Worm (Caenorhabditis elegans): ENCODE measurements around the gene F36G3.2.

Gene F36G3.2

ce11 chrX:9798530-9798929 lies 4.5 kb upstream of the F36G3.2 start, which contains the start of gene F36G3.3:
TSS of gene F36G3.3 (plus strand) at chrX:9798835.
- no peak for TF ChIP-seq W03F9.2 (tag; optimal IDR thresholded peaks at IDR 0.05)
- TF ChIP-seq him-1 (tag; optimal IDR thresholded peaks at IDR 0.05): no peak
- TF ChIP-seq dao-5 (tag; optimal IDR thresholded peaks at IDR 0.05): no peak

ce11 chrX:9796063-9796462 lies 2.0 kb upstream of the F36G3.2 start:
- TF ChIP-seq W03F9.2 (tag; optimal IDR thresholded peaks at IDR 0.05): no peak

ce11 chrX:9795579-9795978 lies 1.5 kb upstream of the F36G3.2 start:
- TF ChIP-seq him-1 (tag; optimal IDR thresholded peaks at IDR 0.05): no peak
- no peak for TF ChIP-seq W03F9.2 (tag; optimal IDR thresholded peaks at IDR 0.05)
- TF ChIP-seq dao-5 (tag; optimal IDR thresholded peaks at IDR 0.05): no peak

DNA sequence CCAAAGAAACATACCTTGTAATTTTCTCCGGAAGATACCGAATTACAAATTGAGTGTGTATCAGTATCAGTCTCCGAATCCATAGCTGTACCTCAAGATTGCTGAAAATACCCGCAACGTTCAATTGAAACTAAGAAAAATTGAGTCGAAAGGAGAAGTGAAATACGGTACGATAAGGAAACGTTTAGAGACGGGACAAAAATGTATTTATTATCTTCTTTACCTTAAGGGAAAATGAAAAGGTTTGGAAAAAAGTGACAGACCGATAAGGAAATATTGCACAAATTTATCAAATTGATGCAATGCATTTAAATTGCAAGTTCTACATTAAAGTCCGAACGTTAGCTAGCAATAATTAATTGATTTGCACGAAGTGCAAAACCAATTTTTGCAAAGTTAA lies 5.0 kb downstream of the F36G3.2 start, which contains the start of gene F36G3.1:
F36G3.1 (minus strand) TSS at position 101 of the 400 bp plus-strand sequence.
- no peak for TF ChIP-seq dao-5 (tag; optimal IDR thresholded peaks at IDR 0.05)
- TF ChIP-seq W03F9.2 (tag; optimal IDR thresholded peaks at IDR 0.05): no peak
- no peak for TF ChIP-seq him-1 (tag; optimal IDR thresholded peaks at IDR 0.05)

DNA sequence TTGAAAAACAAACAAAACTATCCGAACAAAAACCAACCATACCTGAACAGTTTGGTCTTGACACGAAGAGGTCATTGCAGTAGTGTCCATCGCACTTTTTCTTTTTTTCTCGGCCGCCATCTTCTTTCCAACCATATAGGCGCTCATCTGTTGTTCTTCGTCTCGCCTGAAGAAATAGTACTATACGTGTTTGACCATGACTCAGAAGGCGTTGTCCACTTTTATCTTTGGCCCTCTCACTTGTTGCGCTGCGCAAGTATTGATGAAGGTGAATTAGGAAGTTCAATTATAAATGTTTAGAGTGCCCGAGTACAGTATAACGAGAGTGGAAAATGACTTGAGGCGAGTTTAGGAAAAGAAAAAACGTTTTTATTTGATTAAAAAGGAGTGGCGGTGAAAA lies 8.2 kb downstream of the F36G3.2 start:
- TF ChIP-seq dao-5 (tag; optimal IDR thresholded peaks at IDR 0.05) (no peak), W03F9.2 (tag; optimal IDR thresholded peaks at IDR 0.05) (no peak), him-1 (tag; optimal IDR thresholded peaks at IDR 0.05) (no peak)

ce11 chrX:9782389-9782939 lies 11.6 kb downstream of the F36G3.2 start:
- TF ChIP-seq him-1 (tag; optimal IDR thresholded peaks at IDR 0.05): no peak
- TF ChIP-seq W03F9.2 (tag; optimal IDR thresholded peaks at IDR 0.05): no peak
- TF ChIP-seq dao-5 (tag; optimal IDR thresholded peaks at IDR 0.05): no peak

- no peak for TF ChIP-seq him-1 (tag; optimal IDR thresholded peaks at IDR 0.05)
- no peak for TF ChIP-seq dao-5 (tag; optimal IDR thresholded peaks at IDR 0.05)
- no peak for TF ChIP-seq W03F9.2 (tag; optimal IDR thresholded peaks at IDR 0.05)
Observed at ce11 chrX:9777481-9777880, 16.6 kb downstream of the F36G3.2 start, which contains the start of gene T09B9.5. TSS of gene T09B9.5 (plus strand) at chrX:9777781.

DNA sequence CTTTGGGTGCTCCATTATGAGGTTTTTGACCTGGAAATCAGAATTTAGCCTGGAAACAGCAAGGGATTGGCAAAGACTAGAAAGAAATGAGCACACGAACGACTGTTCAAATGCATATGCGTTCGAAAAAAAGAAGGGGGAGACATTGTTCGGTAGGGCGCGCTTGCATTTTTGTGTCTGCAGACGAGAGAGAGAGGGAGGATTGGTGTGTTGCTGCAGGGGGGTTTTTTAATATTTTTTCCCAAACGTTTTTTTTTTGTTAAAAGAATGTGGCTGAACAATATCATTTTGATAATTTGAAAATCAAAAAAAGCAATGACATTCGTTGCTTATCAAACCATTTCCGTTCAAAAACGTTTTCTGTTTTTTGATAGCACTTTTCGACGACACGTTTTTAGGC lies 19.8 kb downstream of the F36G3.2 start, which contains the start of gene T09B9.4:
T09B9.4 (minus strand) TSS at position 30 of the 400 bp plus-strand sequence.
- no peak for TF ChIP-seq him-1 (tag; optimal IDR thresholded peaks at IDR 0.05)
- no peak for TF ChIP-seq dao-5 (tag; optimal IDR thresholded peaks at IDR 0.05)
- TF ChIP-seq W03F9.2 (tag; optimal IDR thresholded peaks at IDR 0.05): no peak

DNA sequence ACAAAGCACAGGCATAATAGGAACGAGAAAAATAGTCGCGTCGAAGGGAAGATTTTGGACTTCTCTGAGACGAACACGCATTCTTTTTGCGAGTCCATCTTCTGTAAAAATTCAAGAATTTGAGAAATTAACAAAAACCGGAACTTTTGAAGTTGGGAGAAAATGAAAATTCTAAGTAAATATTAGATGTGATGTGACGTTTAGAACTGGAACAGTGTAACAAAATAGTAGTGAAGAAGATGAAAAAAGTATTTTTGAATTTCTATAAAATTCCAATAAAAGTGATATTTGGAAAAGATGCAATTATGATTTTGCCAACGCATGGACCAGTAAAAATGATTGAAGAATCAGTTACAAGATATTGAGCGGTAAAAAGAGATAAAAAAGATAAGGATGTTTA lies 29.3 kb downstream of the F36G3.2 start, which contains the start of gene slc-17.9:
slc-17.9 (minus strand) TSS at position 101 of the 400 bp plus-strand sequence.
- TF ChIP-seq W03F9.2 (tag; optimal IDR thresholded peaks at IDR 0.05) (no peak), dao-5 (tag; optimal IDR thresholded peaks at IDR 0.05) (no peak), him-1 (tag; optimal IDR thresholded peaks at IDR 0.05) (no peak)

DNA sequence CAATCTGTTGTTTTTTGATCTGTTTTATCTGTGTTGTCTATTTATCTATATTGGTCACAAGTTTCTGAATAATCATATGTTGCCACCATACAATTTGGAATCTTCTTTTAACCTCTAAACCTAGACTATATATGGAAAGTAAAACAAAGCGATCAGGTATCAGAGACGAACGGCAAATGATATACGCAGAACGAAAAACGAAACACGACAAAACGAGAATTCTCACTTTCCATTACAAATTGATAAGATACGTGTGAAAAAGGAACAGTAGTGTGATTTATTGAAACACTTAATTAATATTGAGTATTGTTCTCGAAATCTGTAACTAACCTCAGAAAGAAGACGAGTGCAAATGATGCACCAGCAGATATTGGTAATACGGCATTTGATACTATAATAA lies 30.2 kb downstream of the F36G3.2 start:
- TF ChIP-seq dao-5 (tag; optimal IDR thresholded peaks at IDR 0.05) (no peak), him-1 (tag; optimal IDR thresholded peaks at IDR 0.05) (no peak), W03F9.2 (tag; optimal IDR thresholded peaks at IDR 0.05) (no peak)

DNA sequence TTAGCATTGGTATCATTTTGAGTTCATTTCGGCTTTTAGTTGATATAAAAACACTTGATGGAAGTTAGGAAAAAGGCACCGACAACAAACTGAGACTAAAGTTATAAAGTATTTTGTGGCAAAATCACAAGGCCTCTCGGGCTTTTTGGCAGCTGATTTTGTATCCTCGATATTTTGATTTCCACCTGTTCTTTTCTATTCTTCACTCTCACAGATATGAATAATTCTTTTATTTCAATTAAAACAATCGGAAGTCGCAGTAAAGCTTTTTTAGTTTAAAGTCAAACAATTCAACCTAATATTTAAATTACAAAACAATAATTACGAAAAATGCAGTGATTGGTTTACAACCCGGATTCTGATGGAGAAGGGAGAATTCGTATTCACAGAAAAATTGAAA lies 32.8 kb downstream of the F36G3.2 start, which contains the start of gene T09B9.3:
T09B9.3 (minus strand) TSS at position 101 of the 400 bp plus-strand sequence.
- no peak for TF ChIP-seq W03F9.2 (tag; optimal IDR thresholded peaks at IDR 0.05)
- TF ChIP-seq him-1 (tag; optimal IDR thresholded peaks at IDR 0.05): no peak
- TF ChIP-seq dao-5 (tag; optimal IDR thresholded peaks at IDR 0.05): no peak

DNA sequence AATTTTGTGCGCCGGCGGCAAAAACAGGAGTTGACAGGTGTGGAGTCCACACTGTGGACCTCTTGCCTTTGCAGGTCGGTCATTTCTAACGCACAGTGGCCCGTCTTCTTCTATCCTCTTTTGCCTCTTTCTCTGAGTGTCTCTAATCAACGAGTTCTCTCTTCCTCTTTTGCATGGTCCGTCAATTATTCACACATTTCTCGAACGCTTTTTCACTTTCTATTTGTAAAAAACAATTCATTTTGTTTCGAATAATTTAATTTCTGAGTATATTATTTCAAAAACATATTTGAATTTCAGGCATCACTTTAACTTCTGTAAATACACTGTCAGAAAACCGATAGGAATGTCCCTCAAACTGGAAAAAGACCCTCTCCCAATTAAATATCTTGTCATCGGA lies 37.1 kb downstream of the F36G3.2 start, which contains the start of gene T09B9.1:
T09B9.1 (plus strand) TSS at position 301 of the 400 bp plus-strand sequence.
- TF ChIP-seq dao-5 (tag; optimal IDR thresholded peaks at IDR 0.05) (no peak), W03F9.2 (tag; optimal IDR thresholded peaks at IDR 0.05) (no peak), him-1 (tag; optimal IDR thresholded peaks at IDR 0.05) (no peak)

DNA sequence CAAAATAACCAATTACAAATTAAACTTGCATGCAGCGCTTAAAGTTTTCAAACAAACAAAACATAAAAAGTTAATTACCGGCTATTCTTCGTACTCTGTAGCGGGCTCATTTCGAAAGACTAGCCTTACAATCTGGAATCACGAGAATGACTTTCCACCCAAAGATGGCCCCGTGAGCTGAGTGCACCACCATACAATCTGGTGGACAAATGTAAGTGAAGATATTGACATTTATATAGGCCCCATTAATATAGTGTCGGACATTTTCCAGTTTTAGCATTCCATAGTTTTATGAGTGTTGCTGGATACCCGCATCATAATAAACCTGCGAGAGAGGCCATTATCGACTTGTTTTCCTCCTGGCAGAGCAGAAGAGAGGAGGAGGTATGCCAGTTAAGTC lies 39.5 kb downstream of the F36G3.2 start:
- TF ChIP-seq him-1 (tag; optimal IDR thresholded peaks at IDR 0.05): no peak
- no peak for TF ChIP-seq dao-5 (tag; optimal IDR thresholded peaks at IDR 0.05)

ce11 chrX:9743513-9743914 lies 50.6 kb downstream of the F36G3.2 start:
- TF ChIP-seq him-1 (tag; optimal IDR thresholded peaks at IDR 0.05) (peak; percentile 98), dao-5 (tag; optimal IDR thresholded peaks at IDR 0.05) (peak; percentile 94)

Data from whole organism, L4/young adult.